Worm (Caenorhabditis elegans) whole organism, L4/young adult: ENCODE results near the gene srx-113.

Source experiments
- W03F9.2 ChIP-seq: fragments of 150-350 bp; optimal IDR thresholded peaks from 2 replicates; lab custom pipeline; 2014; ENCODE audit warnings: missing biosample characterization, missing genetic modification characterization
- dao-5 ChIP-seq: sonication (generic microtip); optimal IDR thresholded peaks from 2 replicates; lab custom pipeline; 2016; ENCODE audit warnings: missing genotype, missing genetic modification characterization, moderate library complexity, missing compliant biosample characterization
- him-1 ChIP-seq: sonication (generic microtip); optimal IDR thresholded peaks from 2 replicates; lab custom pipeline; 2016; ENCODE audit warnings: missing genotype, missing genetic modification reagents, missing genetic modification characterization, missing compliant biosample characterization

Gene srx-113

ce11 chrV:12632048-12632447, at the start of gene srx-113:
Gene srx-113 (minus strand): TSS chrV:12632148.
- TF ChIP-seq dao-5 (no peak), him-1 (tag; lab: Kevin White, UChicago) (no peak), W03F9.2 (no peak)

- TF ChIP-seq him-1 (tag; lab: Kevin White, UChicago) = no peak
- no peak for TF ChIP-seq W03F9.2
- TF ChIP-seq dao-5 = no peak
Measured at ce11 chrV:12679807-12680206, 47.9 kb upstream of the srx-113 start, which contains the start of gene frpr-15. Gene frpr-15 (plus strand): TSS chrV:12680107.

ce11 chrV:12679292-12679691, 47.3 kb upstream of the srx-113 start:
- TF ChIP-seq dao-5 (no peak), him-1 (tag; lab: Kevin White, UChicago) (no peak), W03F9.2 (no peak)

- no peak for TF ChIP-seq dao-5
- TF ChIP-seq him-1 (tag; lab: Kevin White, UChicago) = no peak
- TF ChIP-seq W03F9.2 = no peak
Measured at ce11 chrV:12676299-12676698, 44.4 kb upstream of the srx-113 start.

- TF ChIP-seq him-1 (tag; lab: Kevin White, UChicago) (no peak), dao-5 (no peak), W03F9.2 (no peak)
Measured at ce11 chrV:12673745-12674144, 41.8 kb upstream of the srx-113 start.

- TF ChIP-seq W03F9.2 = no peak
- no peak for TF ChIP-seq dao-5
- TF ChIP-seq him-1 (tag; lab: Kevin White, UChicago) = no peak
Measured at ce11 chrV:12670607-12671006, 38.7 kb upstream of the srx-113 start, which contains the start of gene srx-116. Gene srx-116 (plus strand): TSS chrV:12670907.

- no peak for TF ChIP-seq dao-5
- no peak for TF ChIP-seq him-1 (tag; lab: Kevin White, UChicago)
- TF ChIP-seq W03F9.2 = no peak
Measured at ce11 chrV:12667926-12668325, 36.0 kb upstream of the srx-113 start, which contains the start of gene W05B10.4. Gene W05B10.4 (plus strand): TSS chrV:12668226.

- TF ChIP-seq W03F9.2 (no peak), dao-5 (no peak)
Measured at ce11 chrV:12667397-12667796, 35.4 kb upstream of the srx-113 start.

ce11 chrV:12663386-12663785, 31.4 kb upstream of the srx-113 start:
- no peak for TF ChIP-seq him-1 (tag; lab: Kevin White, UChicago)
- TF ChIP-seq dao-5 = no peak
- TF ChIP-seq W03F9.2 = no peak

- TF ChIP-seq W03F9.2 = no peak
Measured at ce11 chrV:12661619-12662018, 29.7 kb upstream of the srx-113 start, which contains the start of gene W05B10.3. Gene W05B10.3 (minus strand): TSS chrV:12661719.

ce11 chrV:12660280-12660818, 28.4 kb upstream of the srx-113 start, which contains the start of gene his-74:
Gene his-74 (minus strand): TSS chrV:12660330.
- no peak for TF ChIP-seq dao-5
- no peak for TF ChIP-seq him-1 (tag; lab: Kevin White, UChicago)

ce11 chrV:12659426-12659825, 27.5 kb upstream of the srx-113 start, which contains the start of gene ccch-3:
Gene ccch-3 (minus strand): TSS chrV:12659687.
- no peak for TF ChIP-seq him-1 (tag; lab: Kevin White, UChicago)
- TF ChIP-seq W03F9.2 = peak; percentile 54

ce11 chrV:12658142-12658541, 26.2 kb upstream of the srx-113 start, which contains the start of gene W05B10.6:
Gene W05B10.6 (minus strand): TSS chrV:12658242.
- TF ChIP-seq dao-5 (no peak), him-1 (tag; lab: Kevin White, UChicago) (no peak), W03F9.2 (no peak)

- TF ChIP-seq him-1 (tag; lab: Kevin White, UChicago) (no peak), W03F9.2 (peak; percentile 50), dao-5 (no peak)
Measured at ce11 chrV:12649636-12650035, 17.7 kb upstream of the srx-113 start, which contains the start of gene lin-25. Gene lin-25 (plus strand): TSS chrV:12649925.

ce11 chrV:12649213-12649612, 17.3 kb upstream of the srx-113 start, which contains the start of gene gpa-9:
Gene gpa-9 (minus strand): TSS chrV:12649313.
- TF ChIP-seq him-1 (tag; lab: Kevin White, UChicago) (no peak), dao-5 (no peak), W03F9.2 (no peak)

ce11 chrV:12644500-12644899, 12.6 kb upstream of the srx-113 start, which contains the start of gene F56H9.8:
Gene F56H9.8 (plus strand): TSS chrV:12644800.
- TF ChIP-seq W03F9.2 = no peak
- no peak for TF ChIP-seq him-1 (tag; lab: Kevin White, UChicago)
- no peak for TF ChIP-seq dao-5
